Fruit fly (Drosophila melanogaster) whole organism, embryonic: ENCODE data around the gene Nf-YA.

Experiments used
- Asciz ChIP-seq: fragments of 200-800 bp; sonication (Bioruptor generic); optimal IDR thresholded peaks from 2 replicates; lab custom pipeline; 2017; ENCODE audit warnings: missing biosample characterization, mild to moderate bottlenecking, missing genetic modification characterization, missing genetic modification reagents
- B-H1 ChIP-seq: fragments of 200-800 bp; sonication (Bioruptor generic); IDR thresholded peaks from 3 replicates; pipeline ENCODE4 v1.3.6; 2022; ENCODE audit warnings: missing biosample characterization, missing genetic modification characterization
- B-H2 ChIP-seq: fragments of 200-800 bp; sonication (Bioruptor generic); optimal IDR thresholded peaks from 2 replicates; lab custom pipeline; 2018; ENCODE audit warnings: missing biosample characterization, mild to moderate bottlenecking, missing genetic modification characterization
- CG11723 ChIP-seq: fragments of 200-800 bp; sonication (Bioruptor generic); optimal IDR thresholded peaks from 2 replicates; lab custom pipeline; 2017; ENCODE audit warnings: missing biosample characterization, mild to moderate bottlenecking, missing genetic modification characterization
- CG12071 ChIP-seq: fragments of 200-800 bp; sonication (Bioruptor generic); optimal IDR thresholded peaks from 3 replicates; lab custom pipeline; 2018; ENCODE audit warnings: missing biosample characterization, mild to moderate bottlenecking, missing genetic modification characterization
- CG12236 ChIP-seq: fragments of 200-800 bp; sonication (Bioruptor generic); optimal IDR thresholded peaks from 2 replicates; lab custom pipeline; 2016; ENCODE audit warnings: missing biosample characterization, missing genetic modification characterization
- CG13894 ChIP-seq: fragments of 200-800 bp; sonication (Bioruptor generic); optimal IDR thresholded peaks from 3 replicates; lab custom pipeline; 2018; ENCODE audit warnings: missing biosample characterization, mild to moderate bottlenecking, missing genetic modification characterization, moderate library complexity
- CG14014 ChIP-seq: fragments of 200-800 bp; sonication (Bioruptor generic); IDR thresholded peaks from 2 replicates; pipeline ENCODE4 v1.3.6; 2022; ENCODE audit warnings: missing biosample characterization, missing genetic modification characterization
- CG14667 ChIP-seq: fragments of 200-800 bp; sonication (Bioruptor generic); IDR thresholded peaks from 2 replicates; pipeline ENCODE4 v1.3.6; 2022; ENCODE audit warnings: missing biosample characterization, missing genetic modification characterization
- CG15011 ChIP-seq: fragments of 200-800 bp; sonication (Bioruptor generic); optimal IDR thresholded peaks from 3 replicates; lab custom pipeline; 2018; ENCODE audit warnings: missing biosample characterization, mild to moderate bottlenecking, missing genetic modification characterization
- CG15696 ChIP-seq: fragments of 200-800 bp; sonication (Bioruptor generic); optimal IDR thresholded peaks from 2 replicates; lab custom pipeline; 2019; ENCODE audit warnings: missing biosample characterization, mild to moderate bottlenecking, missing genetic modification characterization, moderate library complexity
- CG17829 ChIP-seq: fragments of 200-800 bp; optimal IDR thresholded peaks from 2 replicates; lab custom pipeline; 2019; ENCODE audit warnings: missing biosample characterization, mild to moderate bottlenecking, missing genetic modification characterization, moderate library complexity
- CG2120 ChIP-seq: fragments of 200-800 bp; sonication (Bioruptor generic); optimal IDR thresholded peaks from 3 replicates; lab custom pipeline; 2016; ENCODE audit warnings: missing biosample characterization, missing genetic modification characterization
- CG32532 ChIP-seq: fragments of 200-800 bp; sonication (Bioruptor generic); IDR thresholded peaks from 2 replicates; pipeline ENCODE4 v1.3.6; 2022; ENCODE audit warnings: missing biosample characterization, missing genetic modification characterization
- CG32767 ChIP-seq: fragments of 200-800 bp; sonication (Bioruptor generic); IDR thresholded peaks from 2 replicates; pipeline ENCODE4 v1.3.6; 2022; ENCODE audit warnings: missing biosample characterization, missing genetic modification characterization
- CG33213 ChIP-seq: fragments of 200-800 bp; sonication (Bioruptor generic); optimal IDR thresholded peaks from 3 replicates; lab custom pipeline; 2016; ENCODE audit warnings: missing biosample characterization, missing genetic modification characterization
- CG6854 ChIP-seq: fragments of 200-800 bp; sonication (Bioruptor generic); optimal IDR thresholded peaks from 3 replicates; lab custom pipeline; 2017; ENCODE audit warnings: missing biosample characterization, mild to moderate bottlenecking, missing genetic modification characterization
- CG7556 ChIP-seq: fragments of 200-800 bp; sonication (Bioruptor generic); optimal IDR thresholded peaks from 2 replicates; lab custom pipeline; 2017; ENCODE audit warnings: missing biosample characterization, mild to moderate bottlenecking, missing genetic modification characterization
- CG8388 ChIP-seq: fragments of 200-800 bp; sonication (Bioruptor generic); optimal IDR thresholded peaks from 2 replicates; lab custom pipeline; 2019; ENCODE audit warnings: missing biosample characterization, mild to moderate bottlenecking, missing genetic modification characterization, moderate library complexity
- CG8924 ChIP-seq: fragments of 200-800 bp; optimal IDR thresholded peaks from 3 replicates; lab custom pipeline; 2019; ENCODE audit warnings: missing biosample characterization, mild to moderate bottlenecking, missing genetic modification characterization, moderate library complexity
- Chrac-16 ChIP-seq: fragments of 200-800 bp; sonication (Bioruptor generic); optimal IDR thresholded peaks from 3 replicates; lab custom pipeline; 2016; ENCODE audit warnings: missing biosample characterization, missing genetic modification characterization
- Dfd ChIP-seq, 2 experiments: fragments of >200 bp; optimal IDR thresholded peaks; 2 replicates each; lab custom pipeline; 2017; ENCODE audit warnings: missing biosample characterization in 2 of 2, missing genetic modification characterization in 2 of 2
- Ets97D ChIP-seq: fragments of 200-800 bp; sonication (Bioruptor generic); optimal IDR thresholded peaks from 3 replicates; lab custom pipeline; 2016; ENCODE audit warnings: missing biosample characterization, missing genetic modification characterization
- Hr78 ChIP-seq, 2 experiments: fragments of 200-800 bp in 1 of 2; fragments of >200 bp in 1 of 2; sonication (Bioruptor generic) in 1 of 2; optimal IDR thresholded peaks; 2 replicates each; lab custom pipeline; 2017 to 2019; ENCODE audit warnings: missing biosample characterization in 2 of 2, missing genetic modification characterization in 2 of 2, mild to moderate bottlenecking in 1 of 2, moderate library complexity in 1 of 2
- MBD-R2 ChIP-seq: fragments of 200-800 bp; sonication (Bioruptor generic); IDR thresholded peaks from 2 replicates; pipeline ENCODE4 v1.3.6; 2022; ENCODE audit warnings: missing biosample characterization, missing genetic modification characterization
- Nf-YC ChIP-seq: fragments of 200-800 bp; optimal IDR thresholded peaks from 3 replicates; lab custom pipeline; 2019; ENCODE audit warnings: missing biosample characterization, mild to moderate bottlenecking, missing genetic modification characterization, moderate library complexity
- Opbp ChIP-seq: fragments of 200-800 bp; sonication (Bioruptor generic); IDR thresholded peaks from 3 replicates; pipeline ENCODE4 v1.3.6; 2022; ENCODE audit warnings: missing biosample characterization, missing genetic modification characterization; ENCODE audit not compliant: partially characterized antibody
- Tbp ChIP-seq: fragments of >200 bp; optimal IDR thresholded peaks from 2 replicates; lab custom pipeline; 2018; ENCODE audit warnings: missing biosample characterization, missing genetic modification characterization
- ap ChIP-seq: fragments of 200-800 bp; sonication (Bioruptor generic); IDR thresholded peaks from 2 replicates; pipeline ENCODE4 v1.3.6; 2022; ENCODE audit warnings: missing biosample characterization, missing genetic modification characterization
- az2 ChIP-seq: fragments of 200-800 bp; sonication (Bioruptor generic); optimal IDR thresholded peaks from 3 replicates; lab custom pipeline; 2016; ENCODE audit warnings: missing biosample characterization, missing genetic modification characterization
- chinmo ChIP-seq: fragments of 200-800 bp; sonication (Bioruptor generic); IDR thresholded peaks from 4 replicates; pipeline ENCODE4 v1.3.6; 2022; ENCODE audit warnings: missing biosample characterization, missing genetic modification characterization; ENCODE audit not compliant: partially characterized antibody
- chm ChIP-seq: fragments of 200-800 bp; sonication (Bioruptor generic); IDR thresholded peaks from 2 replicates; pipeline ENCODE4 v1.3.6; 2022; ENCODE audit warnings: missing biosample characterization, missing genetic modification characterization
- exex ChIP-seq: fragments of 200-800 bp; sonication (Bioruptor generic); optimal IDR thresholded peaks from 4 replicates; lab custom pipeline; 2018; ENCODE audit warnings: missing biosample characterization, mild to moderate bottlenecking, missing genetic modification characterization, moderate library complexity
- fu2 ChIP-seq: fragments of 200-800 bp; sonication (Bioruptor generic); optimal IDR thresholded peaks from 2 replicates; lab custom pipeline; 2016; ENCODE audit warnings: missing biosample characterization, missing genetic modification characterization
- hb ChIP-seq: fragments of 200-800 bp; sonication (Bioruptor generic); IDR thresholded peaks from 3 replicates; pipeline ENCODE4 v1.3.6; 2022; ENCODE audit warnings: missing biosample characterization, missing genetic modification characterization; ENCODE audit not compliant: partially characterized antibody
- ken ChIP-seq: fragments of 200-800 bp; sonication (Bioruptor generic); IDR thresholded peaks from 3 replicates; pipeline ENCODE4 v1.3.6; 2022; ENCODE audit warnings: missing biosample characterization, missing genetic modification characterization
- klu ChIP-seq: fragments of 200-800 bp; sonication (Bioruptor generic); IDR thresholded peaks from 2 replicates; pipeline ENCODE4 v1.3.6; 2022; ENCODE audit warnings: missing biosample characterization, missing genetic modification characterization
- knrl ChIP-seq: fragments of 200-800 bp; sonication (Bioruptor generic); IDR thresholded peaks from 3 replicates; pipeline ENCODE4 v1.3.6; 2022; ENCODE audit warnings: missing biosample characterization, missing genetic modification characterization; ENCODE audit not compliant: partially characterized antibody
- odd ChIP-seq: fragments of 200-800 bp; sonication (Bioruptor generic); optimal IDR thresholded peaks from 2 replicates; lab custom pipeline; 2017; ENCODE audit warnings: missing biosample characterization, mild to moderate bottlenecking, missing genetic modification characterization
- onecut ChIP-seq: fragments of 200-800 bp; sonication (Bioruptor generic); IDR thresholded peaks from 2 replicates; pipeline ENCODE4 v1.3.6; 2022; ENCODE audit warnings: missing biosample characterization, missing genetic modification characterization
- pan ChIP-seq, 4 experiments: fragments of >200 bp in 3 of 4; fragments of 200-800 bp in 1 of 4; sonication (Bioruptor generic) in 1 of 4; optimal IDR thresholded peaks in 3 of 4; IDR thresholded peaks in 1 of 4; 2 replicates each; pipeline versions ENCODE4 v1.3.6 to Lab custom; 2017 to 2022; ENCODE audit warnings: missing biosample characterization in 2 of 4, missing genetic modification characterization in 2 of 4, mixed read lengths in 1 of 4
- pb ChIP-seq: fragments of 200-800 bp; sonication (Bioruptor generic); optimal IDR thresholded peaks from 3 replicates; lab custom pipeline; 2016; ENCODE audit warnings: missing biosample characterization, missing genetic modification characterization
- ranshi ChIP-seq: fragments of 200-800 bp; sonication (Bioruptor generic); IDR thresholded peaks from 2 replicates; pipeline ENCODE4 v1.3.6; 2022; ENCODE audit warnings: missing biosample characterization, missing genetic modification characterization
- sd ChIP-seq: fragments of 200-800 bp; sonication (Bioruptor generic); optimal IDR thresholded peaks from 3 replicates; lab custom pipeline; 2018; ENCODE audit warnings: missing biosample characterization, mild to moderate bottlenecking, missing genetic modification characterization, moderate library complexity
- tap ChIP-seq: fragments of 200-800 bp; optimal IDR thresholded peaks from 3 replicates; lab custom pipeline; 2019; ENCODE audit warnings: missing biosample characterization, mild to moderate bottlenecking, missing genetic modification characterization, moderate library complexity
- unpg ChIP-seq: fragments of 200-800 bp; sonication (Bioruptor generic); optimal IDR thresholded peaks from 3 replicates; lab custom pipeline; 2018; ENCODE audit warnings: missing biosample characterization, mild to moderate bottlenecking, missing genetic modification characterization, moderate library complexity
- vvl ChIP-seq: fragments of 200-800 bp; sonication (Bioruptor generic); IDR thresholded peaks from 2 replicates; pipeline ENCODE4 v1.3.6; 2022; ENCODE audit warnings: missing biosample characterization, missing genetic modification characterization
- wek ChIP-seq: fragments of 200-800 bp; sonication (Bioruptor generic); optimal IDR thresholded peaks from 3 replicates; lab custom pipeline; 2018; ENCODE audit warnings: missing biosample characterization, mild to moderate bottlenecking, missing genetic modification characterization, moderate library complexity
- zen2 ChIP-seq: fragments of 200-800 bp; sonication (Bioruptor generic); IDR thresholded peaks from 3 replicates; pipeline ENCODE4 v1.3.6; 2022; ENCODE audit warnings: missing biosample characterization, missing genetic modification characterization; ENCODE audit not compliant: partially characterized antibody
- zfh1 ChIP-seq: fragments of 200-800 bp; sonication (Bioruptor generic); IDR thresholded peaks from 3 replicates; pipeline ENCODE4 v1.3.6; 2022; ENCODE audit warnings: missing biosample characterization, missing genetic modification characterization

Gene Nf-YA

dm6 chr3L:9435315-9435714 lies 6.8 kb downstream of the Nf-YA start, which contains the start of gene CG42526 (continued):
- peak; percentile 36 for TF ChIP-seq Chrac-16 (GFP tag; lab: Kevin White, UChicago)
- TF ChIP-seq Tbp (GFP tag; lab: Kevin White, UChicago): no peak
- peak; percentile 70 for TF ChIP-seq MBD-R2 (GFP tag; lab: Robert Waterston, UW)
- no peak for TF ChIP-seq Dfd (GFP tag; optimal IDR thresholded peaks at IDR 0.05; lab: Kevin White, UChicago)
- TF ChIP-seq chm (GFP tag; lab: Robert Waterston, UW): no peak
- TF ChIP-seq CG11723 (GFP tag; lab: Kevin White, UChicago): peak; percentile 33
- TF ChIP-seq CG15011 (GFP tag; lab: Kevin White, UChicago): no peak
- peak; percentile 44; the same call in 1 of the 2 replicates for TF ChIP-seq CG32532
- TF ChIP-seq CG8388 (GFP tag; lab: Kevin White, UChicago): peak; percentile 1
- TF ChIP-seq B-H1 (GFP tag; lab: Robert Waterston, UW): no peak
- no peak for TF ChIP-seq CG32767 (GFP tag; lab: Robert Waterston, UW)
- peak; percentile 36 for TF ChIP-seq sd
- TF ChIP-seq CG2120: peak; percentile 80
- TF ChIP-seq chinmo (GFP tag; lab: Robert Waterston, UW): 0 out of 4 replicates have a peak, but pooled peaks have one; percentile 5
- TF ChIP-seq CG13894: peak; percentile 4
- TF ChIP-seq CG14014: peak; percentile 73
- no peak for TF ChIP-seq exex (tag; lab: Kevin White, UChicago)
- TF ChIP-seq CG6854 (GFP tag; lab: Kevin White, UChicago): no peak
- TF ChIP-seq B-H2 (GFP tag; lab: Kevin White, UChicago): peak; percentile 19
- TF ChIP-seq Nf-YC: no peak
- peak; percentile 43 for TF ChIP-seq unpg
- TF ChIP-seq ranshi (GFP tag; lab: Robert Waterston, UW): no peak
- TF ChIP-seq Hr78 (GFP tag; optimal IDR thresholded peaks at IDR 0.05; lab: Kevin White, UChicago): no peak
- no peak for TF ChIP-seq onecut (GFP tag; lab: Robert Waterston, UW)
- TF ChIP-seq wek (GFP tag; lab: Kevin White, UChicago): no peak
- no peak for TF ChIP-seq tap
- TF ChIP-seq hb (GFP tag; lab: Robert Waterston, UW): 0 out of 3 replicates have a peak, but pooled peaks have one; percentile 31
- TF ChIP-seq CG14667 (GFP tag; lab: Robert Waterston, UW): no peak
- peak; percentile 34 for TF ChIP-seq Ets97D
- TF ChIP-seq Asciz (GFP tag; lab: Kevin White, UChicago): no peak
- TF ChIP-seq pan (optimal IDR thresholded peaks at IDR 0.05; lab: Kevin White, UChicago): no peak
- TF ChIP-seq pan (GFP tag; optimal IDR thresholded peaks at IDR 0.05 in 1 of 2, IDR thresholded peaks at IDR 0.05 in 1 of 2): peak in 1 of 2 experiments; percentile 49
- peak; percentile 54; the same call in 2 of the 3 replicates for TF ChIP-seq ken (GFP tag; lab: Robert Waterston, UW)
- peak; percentile 6 for TF ChIP-seq fu2
- peak; percentile 5 for TF ChIP-seq pb
- peak; percentile 12 for TF ChIP-seq CG33213 (GFP tag; lab: Kevin White, UChicago)
- TF ChIP-seq Opbp: 0 out of 3 replicates have a peak, but pooled peaks have one; percentile 47
- TF ChIP-seq CG8924: peak; percentile 21
- TF ChIP-seq vvl (GFP tag; lab: Robert Waterston, UW): peak; percentile 51
- TF ChIP-seq zen2 (GFP tag; lab: Robert Waterston, UW): no peak; the same call in 2 of the 3 replicates
- TF ChIP-seq CG7556 (GFP tag; lab: Kevin White, UChicago): peak; percentile 57
- no peak for TF ChIP-seq CG12236 (GFP tag; lab: Kevin White, UChicago)
- 0 out of 2 replicates have a peak, but pooled peaks have one; percentile 5 for TF ChIP-seq ap
- no peak for TF ChIP-seq CG15696 (tag; lab: Kevin White, UChicago)
- TF ChIP-seq knrl: peak; percentile 7; the same call in 1 of the 3 replicates
- peak; percentile 34 for TF ChIP-seq az2 (GFP tag; lab: Kevin White, UChicago)
- TF ChIP-seq klu: no peak
- TF ChIP-seq odd (GFP tag; lab: Kevin White, UChicago): no peak
- peak; percentile 31 for TF ChIP-seq CG17829 (tag; lab: Kevin White, UChicago)
- no peak for TF ChIP-seq CG12071
- TF ChIP-seq zfh1 (GFP tag; lab: Robert Waterston, UW): 0 out of 3 replicates have a peak, but pooled peaks have one; percentile 16
